Fruit fly (Drosophila melanogaster): ENCODE results near the gene CG31909.

DNA sequence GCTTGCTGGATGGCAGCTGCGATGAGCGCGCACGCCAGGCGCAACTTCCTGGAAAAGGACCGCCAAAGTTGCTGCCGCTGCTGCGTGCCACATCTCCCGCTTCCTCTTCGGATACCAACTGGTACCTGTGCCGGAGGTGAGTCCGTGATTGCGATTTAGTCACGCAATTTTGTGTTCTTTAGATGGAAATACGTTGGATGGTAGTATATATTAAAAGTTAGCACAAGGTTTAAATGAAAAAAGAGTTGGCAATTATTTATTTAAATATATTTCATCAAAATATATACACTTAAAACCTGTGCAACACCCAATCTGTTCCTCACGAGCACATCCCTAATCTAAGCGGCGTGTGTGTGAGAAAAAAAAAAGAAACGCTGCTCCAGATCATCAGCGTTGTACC is 33.3 kb downstream of the CG31909 start:
- TF ChIP-seq CG5204 (GFP tag; optimal IDR thresholded peaks at IDR 0.05) (no peak), Mnt (GFP tag; optimal IDR thresholded peaks at IDR 0.05) (no peak), cnc (optimal IDR thresholded peaks at IDR 0.05) (no peak), ovo (GFP tag; optimal IDR thresholded peaks at IDR 0.05) (no peak)

Data from whole organism, adult.